Worm (Caenorhabditis elegans) whole organism, early embryonic: Measurements from ENCODE around the gene C54E10.3.

Source experiments
- B0310.2 ChIP-seq: sonication (generic microtip); optimal IDR thresholded peaks from 2 replicates; lab custom pipeline; 2016; ENCODE audit warnings: mild to moderate bottlenecking, missing genetic modification characterization, missing compliant biosample characterization
- F13C5.2 ChIP-seq: sonication (generic microtip); optimal IDR thresholded peaks from 2 replicates; lab custom pipeline; 2017; ENCODE audit warnings: mild to moderate bottlenecking, missing genetic modification characterization, inconsistent platforms, missing compliant biosample characterization
- aly-1 ChIP-seq: sonication (generic microtip); optimal IDR thresholded peaks from 2 replicates; lab custom pipeline; 2016; ENCODE audit warnings: missing genetic modification characterization, missing compliant biosample characterization
- ama-1 ChIP-seq: fragments of 150-350 bp; optimal IDR thresholded peaks from 2 replicates; lab custom pipeline; 2014
- ceh-13 ChIP-seq: fragments of 200-800 bp; sonication (Bioruptor generic); optimal IDR thresholded peaks from 2 replicates; lab custom pipeline; 2018; ENCODE audit warnings: mild to moderate bottlenecking, missing genetic modification characterization, missing compliant biosample characterization
- ceh-36 ChIP-seq: sonication (generic microtip); optimal IDR thresholded peaks from 2 replicates; lab custom pipeline; 2016; ENCODE audit warnings: missing genetic modification characterization, inconsistent platforms, missing compliant biosample characterization
- ets-7 ChIP-seq: sonication (generic microtip); optimal IDR thresholded peaks from 2 replicates; lab custom pipeline; 2016; ENCODE audit warnings: missing genotype, missing genetic modification characterization, missing compliant biosample characterization
- flt-1 ChIP-seq: fragments of 200-800 bp; sonication (Bioruptor generic); IDR thresholded peaks from 2 replicates; pipeline ENCODE4 v1.3.6; 2022; ENCODE audit warnings: missing genetic modification characterization, missing compliant biosample characterization
- hmbx-1 ChIP-seq: sonication (generic microtip); optimal IDR thresholded peaks from 2 replicates; lab custom pipeline; 2016; ENCODE audit warnings: mild to moderate bottlenecking, missing genetic modification characterization, missing compliant biosample characterization
- hmg-4 ChIP-seq: fragments of 200-800 bp; sonication (Bioruptor generic); optimal IDR thresholded peaks from 2 replicates; lab custom pipeline; 2018; ENCODE audit warnings: mild to moderate bottlenecking, missing genetic modification characterization, missing compliant biosample characterization
- hnd-1 ChIP-seq: sonication (generic microtip); optimal IDR thresholded peaks from 2 replicates; lab custom pipeline; 2016; ENCODE audit warnings: missing genetic modification characterization, missing compliant biosample characterization
- pes-1 ChIP-seq: fragments of 200-800 bp; sonication (Bioruptor generic); IDR thresholded peaks from 2 replicates; pipeline ENCODE4 v1.3.6; 2022; ENCODE audit warnings: missing genetic modification reagents, missing genetic modification characterization, missing compliant biosample characterization
- scrt-1 ChIP-seq: fragments of 200-800 bp; sonication (Bioruptor generic); IDR thresholded peaks from 2 replicates; pipeline ENCODE4 v1.3.6; 2022; ENCODE audit warnings: missing genetic modification characterization, missing compliant biosample characterization
- sea-1 ChIP-seq: fragments of 200-800 bp; sonication (Bioruptor generic); conservative IDR thresholded peaks from 2 replicates; pipeline ENCODE4 v1.3.6; 2022; ENCODE audit warnings: missing genetic modification characterization, missing compliant biosample characterization
- tbx-11 ChIP-seq: fragments of 200-800 bp; sonication (Bioruptor generic); IDR thresholded peaks from 2 replicates; pipeline ENCODE4 v1.3.6; 2022; ENCODE audit warnings: missing genetic modification characterization, missing compliant biosample characterization
- tbx-37 ChIP-seq: fragments of 200-800 bp; sonication (Bioruptor generic); conservative IDR thresholded peaks from 2 replicates; pipeline ENCODE4 v1.3.6; 2022; ENCODE audit warnings: missing genetic modification reagents, missing genetic modification characterization, missing compliant biosample characterization
- tra-4 ChIP-seq: sonication (generic microtip); optimal IDR thresholded peaks from 2 replicates; lab custom pipeline; 2017; ENCODE audit warnings: missing genetic modification characterization, missing compliant biosample characterization

C54E10.3 gene

ce11 chrV:18819643-18820042 is 8.8 kb downstream of the C54E10.3 start, which contains the start of gene ncs-5:
Gene ncs-5, plus strand, starts transcription at chrV:18819766.
- TF ChIP-seq F13C5.2 (tag; lab: Kevin White, UChicago) (no peak), aly-1 (tag; lab: Kevin White, UChicago) (no peak), ets-7 (no peak), ceh-36 (tag; lab: Kevin White, UChicago) (no peak), sea-1 (GFP tag; lab: Robert Waterston, UW) (no peak), tbx-37 (no peak), B0310.2 (no peak), scrt-1 (GFP tag; lab: Robert Waterston, UW) (no peak), tra-4 (tag; lab: Kevin White, UChicago) (no peak), hmbx-1 (tag; lab: Kevin White, UChicago) (no peak), tbx-11 (GFP tag; lab: Robert Waterston, UW) (no peak), ceh-13 (GFP tag; lab: Kevin White, UChicago) (no peak), flt-1 (no peak), hmg-4 (GFP tag; lab: Kevin White, UChicago) (no peak), pes-1 (no peak)

- no peak for TF ChIP-seq ets-7
Measured at ce11 chrV:18821569-18821968, 10.8 kb downstream of the C54E10.3 start.

ce11 chrV:18826445-18826844 is 15.6 kb downstream of the C54E10.3 start:
- no peak for TF ChIP-seq hmbx-1 (tag; lab: Kevin White, UChicago)
- TF ChIP-seq ceh-36 (tag; lab: Kevin White, UChicago): no peak
- TF ChIP-seq pes-1: no peak
- no peak for TF ChIP-seq aly-1 (tag; lab: Kevin White, UChicago)
- no peak for TF ChIP-seq tbx-11 (GFP tag; lab: Robert Waterston, UW)
- no peak for TF ChIP-seq tbx-37
- no peak for TF ChIP-seq F13C5.2 (tag; lab: Kevin White, UChicago)
- no peak for TF ChIP-seq ets-7
- TF ChIP-seq hmg-4 (GFP tag; lab: Kevin White, UChicago): no peak
- TF ChIP-seq tra-4 (tag; lab: Kevin White, UChicago): no peak
- TF ChIP-seq ceh-13 (GFP tag; lab: Kevin White, UChicago): no peak
- TF ChIP-seq scrt-1 (GFP tag; lab: Robert Waterston, UW): no peak

DNA sequence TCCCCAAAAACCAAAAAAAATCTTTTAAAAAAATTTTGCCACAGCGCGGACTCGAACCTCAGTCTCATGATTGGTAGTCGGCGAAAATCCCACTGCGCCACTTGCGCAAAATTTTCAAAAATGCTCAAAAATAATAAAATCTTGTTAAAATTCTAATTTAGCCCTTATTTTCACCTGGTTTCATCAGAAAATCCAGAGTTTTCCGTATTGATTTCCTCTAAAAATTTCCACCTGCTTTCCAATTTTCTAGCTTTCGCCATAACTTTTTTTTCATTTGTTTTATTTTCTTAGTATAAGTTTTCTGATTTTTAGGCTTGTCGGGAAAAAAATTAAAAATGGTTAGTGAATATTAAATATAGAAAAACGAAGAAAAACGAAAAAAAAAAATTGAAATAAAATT is 16.6 kb downstream of the C54E10.3 start:
- TF ChIP-seq sea-1 (GFP tag; lab: Robert Waterston, UW): no peak
- TF ChIP-seq hmbx-1 (tag; lab: Kevin White, UChicago): no peak
- TF ChIP-seq scrt-1 (GFP tag; lab: Robert Waterston, UW): no peak
- no peak for TF ChIP-seq hnd-1 (tag; lab: Kevin White, UChicago)
- no peak for TF ChIP-seq flt-1
- TF ChIP-seq aly-1 (tag; lab: Kevin White, UChicago): no peak
- no peak for TF ChIP-seq tbx-37
- no peak for TF ChIP-seq pes-1

ce11 chrV:18837125-18837524 is 26.3 kb downstream of the C54E10.3 start, which contains the start of gene cyp-33D3:
Gene cyp-33D3, minus strand, starts transcription at chrV:18837225.
- TF ChIP-seq tbx-37 (no peak), ceh-36 (tag; lab: Kevin White, UChicago) (no peak), aly-1 (tag; lab: Kevin White, UChicago) (no peak), B0310.2 (no peak), ceh-13 (GFP tag; lab: Kevin White, UChicago) (no peak), tra-4 (tag; lab: Kevin White, UChicago) (no peak), ets-7 (no peak), F13C5.2 (tag; lab: Kevin White, UChicago) (no peak), scrt-1 (GFP tag; lab: Robert Waterston, UW) (no peak), flt-1 (no peak), hmg-4 (GFP tag; lab: Kevin White, UChicago) (no peak), pes-1 (no peak), ama-1 (lab: Kevin White, UChicago) (no peak), tbx-11 (GFP tag; lab: Robert Waterston, UW) (no peak), hmbx-1 (tag; lab: Kevin White, UChicago) (no peak), sea-1 (GFP tag; lab: Robert Waterston, UW) (no peak)

ce11 chrV:18838799-18839354 is 28.1 kb downstream of the C54E10.3 start, which contains the start of gene nhr-65:
Gene nhr-65, plus strand, starts transcription at chrV:18839304.
- TF ChIP-seq tbx-37 (no peak), hmbx-1 (tag; lab: Kevin White, UChicago) (no peak), ama-1 (lab: Kevin White, UChicago) (no peak), B0310.2 (no peak), tbx-11 (GFP tag; lab: Robert Waterston, UW) (no peak), hnd-1 (tag; lab: Kevin White, UChicago) (no peak), sea-1 (GFP tag; lab: Robert Waterston, UW) (no peak), F13C5.2 (tag; lab: Kevin White, UChicago) (no peak), tra-4 (tag; lab: Kevin White, UChicago) (no peak), aly-1 (tag; lab: Kevin White, UChicago) (no peak), scrt-1 (GFP tag; lab: Robert Waterston, UW) (no peak), ceh-36 (tag; lab: Kevin White, UChicago) (no peak), hmg-4 (GFP tag; lab: Kevin White, UChicago) (no peak), ceh-13 (GFP tag; lab: Kevin White, UChicago) (no peak), ets-7 (no peak), pes-1 (no peak)

DNA sequence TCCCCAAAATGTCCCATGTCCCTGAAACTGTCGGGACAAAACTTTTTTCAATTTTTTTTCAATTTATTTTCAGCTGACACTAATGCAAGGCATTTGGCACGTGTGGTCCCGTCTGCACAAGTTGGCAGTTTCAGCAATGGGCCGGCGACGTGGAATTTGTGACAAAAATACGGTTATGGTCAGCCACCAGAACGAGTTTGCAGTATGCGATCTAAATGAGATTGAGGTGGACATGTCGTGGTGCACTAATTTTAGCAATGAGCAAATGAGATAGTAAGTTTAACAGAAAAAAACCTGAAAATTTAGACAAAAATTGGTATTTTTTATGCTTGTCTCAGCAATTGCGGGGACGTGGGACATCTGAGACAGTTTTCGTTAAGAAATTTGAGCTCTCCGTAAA is 31.7 kb downstream of the C54E10.3 start:
- TF ChIP-seq flt-1 (no peak), hnd-1 (tag; lab: Kevin White, UChicago) (no peak), ets-7 (no peak), scrt-1 (GFP tag; lab: Robert Waterston, UW) (no peak), hmg-4 (GFP tag; lab: Kevin White, UChicago) (no peak), ceh-13 (GFP tag; lab: Kevin White, UChicago) (no peak), pes-1 (no peak), F13C5.2 (tag; lab: Kevin White, UChicago) (no peak), ama-1 (lab: Kevin White, UChicago) (no peak)
